Fruit fly (Drosophila melanogaster): Measurements from ENCODE around the gene Sh.

Sh gene

dm6 chrX:17885295-17885694 lies 177.8 kb downstream of the Sh start:
- no peak for TF ChIP-seq CG9932 (GFP tag; IDR thresholded peaks at IDR 0.05)
- peak; percentile 30 for TF ChIP-seq CG15479 (GFP tag; optimal IDR thresholded peaks at IDR 0.05)
- no peak for TF ChIP-seq klu (GFP tag; IDR thresholded peaks at IDR 0.05)
- no peak for TF ChIP-seq Mrtf (GFP tag; IDR thresholded peaks at IDR 0.05)
- TF ChIP-seq sens (GFP tag), result peak; percentile 55
- peak; percentile 20 for TF ChIP-seq stwl (tag; optimal IDR thresholded peaks at IDR 0.05)
- TF ChIP-seq pfk (GFP tag; optimal IDR thresholded peaks at IDR 0.05), result no peak
- no peak for TF ChIP-seq CG34376 (GFP tag; optimal IDR thresholded peaks at IDR 0.05)
- TF ChIP-seq chinmo (GFP tag; IDR thresholded peaks at IDR 0.05; ENCODE audit: partially characterized antibody), result 0 out of 4 replicates have a peak, but pooled peaks have one; percentile 62
- TF ChIP-seq tna (GFP tag; IDR thresholded peaks at IDR 0.05; ENCODE audit: partially characterized antibody), result no peak

- TF ChIP-seq CG31388 (GFP tag; optimal IDR thresholded peaks at IDR 0.05) (no peak), CG18599 (GFP tag; optimal IDR thresholded peaks at IDR 0.05) (no peak), CG32772 (GFP tag; IDR thresholded peaks at IDR 0.05) (no peak), CTCF (GFP tag; optimal IDR thresholded peaks at IDR 0.05) (peak; percentile 89), Dref (GFP tag; IDR thresholded peaks at IDR 0.05) (no peak), Hr78 (GFP tag; optimal IDR thresholded peaks at IDR 0.05) (no peak), HLH4C (GFP tag; IDR thresholded peaks at IDR 0.05; ENCODE audit: partially characterized antibody) (0 out of 3 replicates have a peak, but pooled peaks have one; percentile 40), bsh (GFP tag; optimal IDR thresholded peaks at IDR 0.05) (no peak), CG13287 (GFP tag; IDR thresholded peaks at IDR 0.05; ENCODE audit: partially characterized antibody) (no peak), shn (GFP tag; optimal IDR thresholded peaks at IDR 0.05) (no peak), CG14014 (GFP tag; IDR thresholded peaks at IDR 0.05) (no peak), lov (optimal IDR thresholded peaks at IDR 0.05) (no peak), lov (GFP tag; IDR thresholded peaks at IDR 0.05) (0 out of 3 replicates have a peak, but pooled peaks have one; percentile 24), slp2 (GFP tag; optimal IDR thresholded peaks at IDR 0.05) (no peak), CG9215 (GFP tag; IDR thresholded peaks at IDR 0.05) (no peak), Dll (GFP tag; IDR thresholded peaks at IDR 0.05; ENCODE audit: partially characterized antibody) (no peak), slbo (GFP tag; IDR thresholded peaks at IDR 0.05) (no peak), psq (GFP tag; optimal IDR thresholded peaks at IDR 0.05) (no peak), sr (GFP tag; IDR thresholded peaks at IDR 0.05) (no peak), vvl (GFP tag; IDR thresholded peaks at IDR 0.05) (no peak), sima (GFP tag; optimal IDR thresholded peaks at IDR 0.05) (no peak), CG3847 (GFP tag; IDR thresholded peaks at IDR 0.05) (no peak), Tbp (GFP tag; optimal IDR thresholded peaks at IDR 0.05) (no peak), CG10565 (GFP tag; optimal IDR thresholded peaks at IDR 0.05) (no peak), CG6689 (GFP tag; IDR thresholded peaks at IDR 0.05) (no peak), CG15696 (tag; optimal IDR thresholded peaks at IDR 0.05) (no peak), CG12769 (tag; optimal IDR thresholded peaks at IDR 0.05) (no peak), pita (GFP tag; optimal IDR thresholded peaks at IDR 0.05) (peak; percentile 24), CG6791 (GFP tag; IDR thresholded peaks at IDR 0.05; ENCODE audit: partially characterized antibody) (peak; percentile 50; the same call in 1 of the 3 replicates), Drgx (GFP tag; IDR thresholded peaks at IDR 0.05) (no peak), HLHmδ (GFP tag; optimal IDR thresholded peaks at IDR 0.05) (no peak), stwl (tag; optimal IDR thresholded peaks at IDR 0.05) (peak; percentile 31), gcm (GFP tag; optimal IDR thresholded peaks at IDR 0.05) (no peak), Xrp1 (GFP tag; IDR thresholded peaks at IDR 0.05) (no peak), CG11247 (GFP tag; IDR thresholded peaks at IDR 0.05) (no peak), fd102C (GFP tag; optimal IDR thresholded peaks at IDR 0.05) (no peak), CG6175 (GFP tag; IDR thresholded peaks at IDR 0.05) (no peak), dmrt99B (tag; optimal IDR thresholded peaks at IDR 0.05) (no peak), Dp (GFP tag; optimal IDR thresholded peaks at IDR 0.05) (no peak), H15 (GFP tag; IDR thresholded peaks at IDR 0.05) (no peak), CG10366 (GFP tag; IDR thresholded peaks at IDR 0.05) (no peak), Atf-2 (GFP tag; optimal IDR thresholded peaks at IDR 0.05) (no peak)
Observed at dm6 chrX:17884567-17884966, 178.5 kb downstream of the Sh start.

All from whole organism, embryonic.